Fruit fly (Drosophila melanogaster): ENCODE results near the gene CG1288.

Gene CG1288

dm6 chr3R:7249460-7249859 is 41.2 kb upstream of the CG1288 start, which contains the start of the genes CG1227 and Dtwd2 (continued):
- TF ChIP-seq Eip74EF (GFP tag; optimal IDR thresholded peaks at IDR 0.05) (peak in 1 of 2 experiments; percentile 94), Deaf1 (tag; optimal IDR thresholded peaks at IDR 0.05) (no peak), crc (GFP tag; optimal IDR thresholded peaks at IDR 0.05) (peak; percentile 35), Side (GFP tag; optimal IDR thresholded peaks at IDR 0.05) (no peak), run (tag; optimal IDR thresholded peaks at IDR 0.05) (peak; percentile 86), B-H1 (GFP tag; IDR thresholded peaks at IDR 0.05) (peak; percentile 76; the same call in 2 of the 3 replicates), CG16813 (GFP tag; IDR thresholded peaks at IDR 0.05; ENCODE audit: partially characterized antibody) (no peak), gcm2 (GFP tag; optimal IDR thresholded peaks at IDR 0.05) (peak; percentile 43), CG11398 (GFP tag; optimal IDR thresholded peaks at IDR 0.05) (peak; percentile 10), stwl (tag; optimal IDR thresholded peaks at IDR 0.05) (peak; percentile 60), Camta (GFP tag; optimal IDR thresholded peaks at IDR 0.05) (peak; percentile 65), CG4404 (GFP tag; IDR thresholded peaks at IDR 0.05) (no peak), CG11456 (GFP tag; IDR thresholded peaks at IDR 0.05) (peak; percentile 83), repo (GFP tag; optimal IDR thresholded peaks at IDR 0.05) (no peak), Hr51 (GFP tag; optimal IDR thresholded peaks at IDR 0.05) (peak; percentile 45 to 97), sens-2 (GFP tag; IDR thresholded peaks at IDR 0.05) (peak; percentile 80), CG7987 (GFP tag; optimal IDR thresholded peaks at IDR 0.05) (no peak), chinmo (GFP tag; IDR thresholded peaks at IDR 0.05; ENCODE audit: partially characterized antibody) (no peak), Tbp (GFP tag; optimal IDR thresholded peaks at IDR 0.05) (no peak), hth (optimal IDR thresholded peaks at IDR 0.05) (no peak), pb (GFP tag; optimal IDR thresholded peaks at IDR 0.05) (peak; percentile 30), CG7839 (tag; optimal IDR thresholded peaks at IDR 0.05) (peak; percentile 95), phol (tag; optimal IDR thresholded peaks at IDR 0.05) (peak; percentile 92), fu2 (GFP tag; optimal IDR thresholded peaks at IDR 0.05) (peak; percentile 6), ab (GFP tag; optimal IDR thresholded peaks at IDR 0.05) (no peak), Sox100B (GFP tag; optimal IDR thresholded peaks at IDR 0.05) (no peak), corto (GFP tag; optimal IDR thresholded peaks at IDR 0.05) (peak; percentile 83), wdn (GFP tag; IDR thresholded peaks at IDR 0.05) (peak; percentile 83), lilli (GFP tag; optimal IDR thresholded peaks at IDR 0.05) (peak; percentile 86), CG4617 (GFP tag; optimal IDR thresholded peaks at IDR 0.05; ENCODE audit: borderline replicate concordance) (peak; percentile 50), knrl (GFP tag; IDR thresholded peaks at IDR 0.05; ENCODE audit: partially characterized antibody) (no peak), CG2120 (GFP tag; optimal IDR thresholded peaks at IDR 0.05) (peak; percentile 90), ewg (GFP tag; optimal IDR thresholded peaks at IDR 0.05) (peak; percentile 74), CG14965 (GFP tag; optimal IDR thresholded peaks at IDR 0.05; ENCODE audit: borderline replicate concordance) (no peak), HmgZ (tag; optimal IDR thresholded peaks at IDR 0.05) (peak; percentile 96), schlank (tag; optimal IDR thresholded peaks at IDR 0.05) (peak; percentile 77), CG6683 (GFP tag; optimal IDR thresholded peaks at IDR 0.05) (no peak), sc (optimal IDR thresholded peaks at IDR 0.05) (no peak), sc (GFP tag; optimal IDR thresholded peaks at IDR 0.05) (peak; percentile 57), pnt (GFP tag; optimal IDR thresholded peaks at IDR 0.05) (peak; percentile 14), CG1792 (GFP tag; optimal IDR thresholded peaks at IDR 0.05) (peak; percentile 31), CG8359 (GFP tag; optimal IDR thresholded peaks at IDR 0.05; ENCODE audit: borderline replicate concordance) (peak; percentile 50), CG11696 (GFP tag; IDR thresholded peaks at IDR 0.05) (peak; percentile 79), CG5180 (GFP tag; optimal IDR thresholded peaks at IDR 0.05) (peak; percentile 66), shn (GFP tag; optimal IDR thresholded peaks at IDR 0.05) (no peak), CG10274 (GFP tag; optimal IDR thresholded peaks at IDR 0.05) (peak; percentile 60), MTF-1 (GFP tag; optimal IDR thresholded peaks at IDR 0.05; ENCODE audit: borderline replicate concordance) (peak; percentile 76), CG10267 (tag; optimal IDR thresholded peaks at IDR 0.05) (peak; percentile 87), disco-r (GFP tag; optimal IDR thresholded peaks at IDR 0.05) (peak; percentile 36), grau (tag; optimal IDR thresholded peaks at IDR 0.05) (peak; percentile 95), Lpt (GFP tag; optimal IDR thresholded peaks at IDR 0.05) (no peak)

Data from whole organism, embryonic.